Worm (Caenorhabditis elegans): Measurements from ENCODE around the gene C54F6.3.

The C54F6.3 gene

ce11 chrV:7543728-7544127 is 10.7 kb downstream of the C54F6.3 start:
- TF ChIP-seq blmp-1 (tag; optimal IDR thresholded peaks at IDR 0.05) (peak; percentile 10), ztf-4 (tag; optimal IDR thresholded peaks at IDR 0.05) (no peak)

DNA sequence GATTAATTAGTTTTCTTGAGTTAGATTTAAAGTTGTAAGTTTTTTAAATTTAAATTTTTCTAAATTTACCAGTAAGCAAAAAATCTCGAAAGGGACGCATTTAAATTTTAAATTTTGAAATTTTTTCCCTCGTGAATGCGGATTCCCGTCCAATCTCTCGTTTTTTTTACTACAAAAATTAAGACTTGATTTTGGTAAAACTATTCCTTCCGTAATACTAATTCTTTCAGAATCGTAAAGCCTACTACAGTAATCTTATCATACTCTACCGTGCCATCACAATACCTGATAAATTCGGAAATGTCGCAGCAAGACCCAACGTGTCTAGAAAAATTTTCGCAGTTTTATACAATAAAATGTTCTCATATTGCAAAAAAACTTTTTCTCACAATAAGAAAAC is 12.1 kb downstream of the C54F6.3 start, which contains the start of the genes C54F6.19 and nhx-3:
C54F6.19 (plus strand) TSS at position 301 of the 400 bp plus-strand sequence.
nhx-3 (minus strand) TSS at position 337 of the 400 bp plus-strand sequence.
- TF ChIP-seq ets-5 (GFP tag; IDR thresholded peaks at IDR 0.05), result no peak
- TF ChIP-seq mef-2 (tag; optimal IDR thresholded peaks at IDR 0.05), result no peak
- no peak for TF ChIP-seq aha-1 (tag; optimal IDR thresholded peaks at IDR 0.05)
- TF ChIP-seq ceh-90 (tag; optimal IDR thresholded peaks at IDR 0.05), result no peak
- no peak for TF ChIP-seq snu-23 (GFP tag; optimal IDR thresholded peaks at IDR 0.05)
- no peak for TF ChIP-seq fkh-4 (tag; optimal IDR thresholded peaks at IDR 0.05; ENCODE audit: borderline replicate concordance)

DNA sequence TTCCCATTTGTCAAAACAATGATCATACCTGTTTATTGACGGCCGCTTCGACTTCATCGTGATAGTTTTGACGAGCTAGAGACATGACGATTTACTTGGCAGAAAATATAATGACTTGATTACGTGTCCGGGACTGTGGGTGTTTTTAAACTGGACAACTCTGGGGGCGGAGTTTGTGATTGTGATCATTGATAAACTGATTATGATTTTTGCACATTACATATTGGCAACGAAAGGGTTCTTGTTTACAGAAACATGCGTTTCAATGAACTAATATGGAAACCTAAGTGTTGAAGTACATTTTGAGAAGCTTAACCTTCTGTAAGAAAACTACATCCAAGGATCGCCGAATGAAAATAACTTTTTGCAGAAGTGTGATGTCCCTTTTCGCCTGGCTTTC is 14.4 kb downstream of the C54F6.3 start, which contains the start of gene ftn-1:
ftn-1 (minus strand) TSS at position 101 of the 400 bp plus-strand sequence.
- no peak for TF ChIP-seq hlh-4 (tag; optimal IDR thresholded peaks at IDR 0.05)

- no peak for TF ChIP-seq ceh-82 (tag; optimal IDR thresholded peaks at IDR 0.05)
- no peak for TF ChIP-seq nhr-71 (tag; optimal IDR thresholded peaks at IDR 0.05)
- TF ChIP-seq ztf-4 (tag; optimal IDR thresholded peaks at IDR 0.05), result no peak
- peak in 1 of 2 experiments; percentile 6 for TF ChIP-seq lin-35 (GFP tag; optimal IDR thresholded peaks at IDR 0.05)
- TF ChIP-seq zag-1 (tag; optimal IDR thresholded peaks at IDR 0.05), result no peak
- no peak for TF ChIP-seq ztf-11 (tag; optimal IDR thresholded peaks at IDR 0.05)
- no peak for TF ChIP-seq swsn-7 (tag; optimal IDR thresholded peaks at IDR 0.05)
- TF ChIP-seq elt-2 (tag; optimal IDR thresholded peaks at IDR 0.05), result peak; percentile 88
- TF ChIP-seq nhr-84 (tag; optimal IDR thresholded peaks at IDR 0.05), result no peak
Measured at ce11 chrV:7548017-7548416, 15.0 kb downstream of the C54F6.3 start.

ce11 chrV:7548499-7548898 is 15.5 kb downstream of the C54F6.3 start:
- TF ChIP-seq nhr-19 (GFP tag; conservative IDR thresholded peaks at IDR 0.05) (peak; percentile 36), nhr-90 (tag; optimal IDR thresholded peaks at IDR 0.05; ENCODE audit: poor library complexity) (peak; percentile 10), grh-1 (GFP tag; IDR thresholded peaks at IDR 0.05) (0 out of 2 replicates have a peak, but pooled peaks have one; percentile 30), nhr-85 (tag) (peak; percentile 52)

DNA sequence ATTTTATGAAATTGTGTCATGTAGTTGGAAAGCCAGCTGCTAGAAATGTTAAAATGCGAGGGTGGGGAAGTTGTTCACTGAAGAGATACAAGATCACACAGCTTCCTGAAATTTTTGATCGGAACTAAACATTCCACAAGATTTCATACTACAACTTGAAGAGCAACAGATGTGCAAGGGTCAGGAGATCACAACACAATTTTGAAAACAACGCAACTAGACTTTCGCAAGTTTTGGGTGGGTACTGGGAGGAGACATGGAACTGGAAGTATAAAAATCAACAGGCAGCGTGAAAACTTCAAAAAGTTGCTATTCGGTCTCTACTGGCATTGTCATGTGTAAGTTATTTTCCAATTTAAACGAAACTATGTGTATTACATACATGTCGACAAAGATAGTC is 18.8 kb downstream of the C54F6.3 start, which contains the start of gene F19F10.3:
F19F10.3 (plus strand) TSS at position 301 of the 400 bp plus-strand sequence.
- TF ChIP-seq mab-9 (GFP tag; IDR thresholded peaks at IDR 0.05) (no peak), vab-15 (tag; optimal IDR thresholded peaks at IDR 0.05) (no peak), nhr-19 (GFP tag; conservative IDR thresholded peaks at IDR 0.05) (no peak), dsc-1 (tag; optimal IDR thresholded peaks at IDR 0.05) (peak; percentile 23)

DNA sequence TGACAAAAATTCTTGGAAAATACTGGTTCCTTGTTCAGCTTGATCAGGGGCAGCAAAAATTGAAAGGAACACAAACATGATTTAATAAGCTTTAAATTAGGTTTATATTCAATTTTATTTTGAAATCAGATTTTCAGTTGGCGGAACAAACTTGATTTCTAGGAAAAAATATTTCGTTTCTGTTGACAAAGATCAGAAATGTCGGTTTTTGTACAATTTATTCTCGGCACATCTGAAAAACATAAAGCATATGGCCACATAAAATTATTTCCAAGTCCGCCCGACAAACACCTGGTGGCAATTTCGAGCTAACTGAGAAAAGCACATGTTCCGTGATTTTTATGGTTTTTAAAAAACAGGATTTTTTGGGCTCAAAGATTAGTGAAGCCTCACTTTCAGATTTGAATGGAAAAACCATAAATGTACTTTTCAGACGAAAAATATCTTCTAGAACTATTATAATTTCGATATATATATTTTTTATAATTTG is 20.9 kb downstream of the C54F6.3 start, which contains the start of gene ttr-10:
ttr-10 (minus strand) TSS at position 51 of the 490 bp plus-strand sequence.
- TF ChIP-seq nhr-20 (tag; optimal IDR thresholded peaks at IDR 0.05), result no peak
- TF ChIP-seq nhr-47 (tag; optimal IDR thresholded peaks at IDR 0.05), result no peak
- no peak for TF ChIP-seq unc-62 (GFP tag; optimal IDR thresholded peaks at IDR 0.05)
- TF ChIP-seq nhr-71 (tag; optimal IDR thresholded peaks at IDR 0.05), result peak; percentile 8
- TF ChIP-seq lin-39 (tag; optimal IDR thresholded peaks at IDR 0.05), result no peak
- peak; percentile 94 for TF ChIP-seq dsc-1 (tag; optimal IDR thresholded peaks at IDR 0.05)
- TF ChIP-seq hlh-4 (tag; optimal IDR thresholded peaks at IDR 0.05), result peak; percentile 44
- TF ChIP-seq ceh-88 (GFP tag; IDR thresholded peaks at IDR 0.05), result no peak
- peak; percentile 84 for TF ChIP-seq fkh-4 (tag; optimal IDR thresholded peaks at IDR 0.05; ENCODE audit: borderline replicate concordance)
- TF ChIP-seq lir-3 (tag; optimal IDR thresholded peaks at IDR 0.05; ENCODE audit: poor library complexity), result no peak
